Worm (Caenorhabditis elegans) whole organism, early embryonic: ENCODE measurements around the gene K09E2.1.

Experiments used
- F13C5.2 ChIP-seq: sonication (generic microtip); optimal IDR thresholded peaks from 2 replicates; lab custom pipeline; 2017; ENCODE audit warnings: mild to moderate bottlenecking, missing genetic modification characterization, inconsistent platforms, missing compliant biosample characterization
- aly-1 ChIP-seq: sonication (generic microtip); optimal IDR thresholded peaks from 2 replicates; lab custom pipeline; 2016; ENCODE audit warnings: missing genetic modification characterization, missing compliant biosample characterization
- ama-1 ChIP-seq: fragments of 150-350 bp; optimal IDR thresholded peaks from 2 replicates; lab custom pipeline; 2014
- ceh-36 ChIP-seq: sonication (generic microtip); optimal IDR thresholded peaks from 2 replicates; lab custom pipeline; 2016; ENCODE audit warnings: missing genetic modification characterization, inconsistent platforms, missing compliant biosample characterization
- flt-1 ChIP-seq: fragments of 200-800 bp; sonication (Bioruptor generic); IDR thresholded peaks from 2 replicates; pipeline ENCODE4 v1.3.6; 2022; ENCODE audit warnings: missing genetic modification characterization, missing compliant biosample characterization
- hmbx-1 ChIP-seq: sonication (generic microtip); optimal IDR thresholded peaks from 2 replicates; lab custom pipeline; 2016; ENCODE audit warnings: mild to moderate bottlenecking, missing genetic modification characterization, missing compliant biosample characterization
- hmg-4 ChIP-seq: fragments of 200-800 bp; sonication (Bioruptor generic); optimal IDR thresholded peaks from 2 replicates; lab custom pipeline; 2018; ENCODE audit warnings: mild to moderate bottlenecking, missing genetic modification characterization, missing compliant biosample characterization
- hnd-1 ChIP-seq: sonication (generic microtip); optimal IDR thresholded peaks from 2 replicates; lab custom pipeline; 2016; ENCODE audit warnings: missing genetic modification characterization, missing compliant biosample characterization
- pes-1 ChIP-seq: fragments of 200-800 bp; sonication (Bioruptor generic); IDR thresholded peaks from 2 replicates; pipeline ENCODE4 v1.3.6; 2022; ENCODE audit warnings: missing genetic modification reagents, missing genetic modification characterization, missing compliant biosample characterization
- sea-1 ChIP-seq: fragments of 200-800 bp; sonication (Bioruptor generic); conservative IDR thresholded peaks from 2 replicates; pipeline ENCODE4 v1.3.6; 2022; ENCODE audit warnings: missing genetic modification characterization, missing compliant biosample characterization
- tbx-11 ChIP-seq: fragments of 200-800 bp; sonication (Bioruptor generic); IDR thresholded peaks from 2 replicates; pipeline ENCODE4 v1.3.6; 2022; ENCODE audit warnings: missing genetic modification characterization, missing compliant biosample characterization
- tbx-37 ChIP-seq: fragments of 200-800 bp; sonication (Bioruptor generic); conservative IDR thresholded peaks from 2 replicates; pipeline ENCODE4 v1.3.6; 2022; ENCODE audit warnings: missing genetic modification reagents, missing genetic modification characterization, missing compliant biosample characterization

ce11 chrX:8714845-8715244 is 33.1 kb downstream of the K09E2.1 start:
- TF ChIP-seq ama-1 (no peak), hmg-4 (GFP tag; lab: Kevin White, UChicago) (no peak), tbx-37 (GFP tag; lab: Robert Waterston, UW) (no peak), tbx-11 (GFP tag; lab: Robert Waterston, UW) (no peak), flt-1 (GFP tag; lab: Robert Waterston, UW) (no peak), pes-1 (GFP tag; lab: Robert Waterston, UW) (no peak), sea-1 (GFP tag; lab: Robert Waterston, UW) (no peak), hmbx-1 (tag; lab: Kevin White, UChicago) (no peak), hnd-1 (tag; lab: Kevin White, UChicago) (no peak), F13C5.2 (tag; lab: Kevin White, UChicago) (no peak), aly-1 (tag; lab: Kevin White, UChicago) (no peak), ceh-36 (tag; lab: Kevin White, UChicago) (no peak)
